Fruit fly (Drosophila melanogaster) whole organism, embryonic: ENCODE data around the gene CG43210.

ENCODE experiments used
- Abd-B ChIP-seq: fragments of 200-800 bp; sonication (Bioruptor generic); optimal IDR thresholded peaks from 2 replicates; lab custom pipeline; 2018; ENCODE audit warnings: missing biosample characterization, mild to moderate bottlenecking, missing genetic modification characterization, moderate library complexity
- Atf-2 ChIP-seq: fragments of 200-800 bp; sonication (Bioruptor generic); optimal IDR thresholded peaks from 2 replicates; lab custom pipeline; 2016; ENCODE audit warnings: missing biosample characterization, missing genetic modification characterization
- Bgb ChIP-seq: fragments of 200-800 bp; sonication (Bioruptor generic); IDR thresholded peaks from 2 replicates; pipeline ENCODE4 v1.3.6; 2022; ENCODE audit warnings: missing biosample characterization, missing genetic modification characterization; ENCODE audit not compliant: partially characterized antibody
- CG10209 ChIP-seq: fragments of 200-800 bp; sonication (Bioruptor generic); optimal IDR thresholded peaks from 3 replicates; lab custom pipeline; 2017; ENCODE audit warnings: missing biosample characterization, mild to moderate bottlenecking, missing genetic modification characterization, missing genetic modification reagents
- CG11093 ChIP-seq: fragments of 200-800 bp; sonication (Bioruptor generic); IDR thresholded peaks from 3 replicates; pipeline ENCODE4 v1.3.6; 2022; ENCODE audit warnings: missing biosample characterization, missing genetic modification characterization
- CG12769 ChIP-seq: fragments of 200-800 bp; sonication (Bioruptor generic); optimal IDR thresholded peaks from 2 replicates; lab custom pipeline; 2019; ENCODE audit warnings: missing biosample characterization, mild to moderate bottlenecking, missing genetic modification characterization, moderate library complexity
- CG13894 ChIP-seq: fragments of 200-800 bp; sonication (Bioruptor generic); optimal IDR thresholded peaks from 3 replicates; lab custom pipeline; 2018; ENCODE audit warnings: missing biosample characterization, mild to moderate bottlenecking, missing genetic modification characterization, moderate library complexity
- CG15696 ChIP-seq: fragments of 200-800 bp; sonication (Bioruptor generic); optimal IDR thresholded peaks from 2 replicates; lab custom pipeline; 2019; ENCODE audit warnings: missing biosample characterization, mild to moderate bottlenecking, missing genetic modification characterization, moderate library complexity
- CG17328 ChIP-seq: fragments of 200-800 bp; sonication (Bioruptor generic); IDR thresholded peaks from 2 replicates; pipeline ENCODE4 v1.3.6; 2022; ENCODE audit warnings: missing biosample characterization, missing genetic modification characterization
- CG17568 ChIP-seq: fragments of 200-800 bp; sonication (Bioruptor generic); optimal IDR thresholded peaks from 2 replicates; lab custom pipeline; 2018; ENCODE audit warnings: missing biosample characterization, mild to moderate bottlenecking, missing genetic modification characterization, moderate library complexity
- CG18011 ChIP-seq: fragments of 200-800 bp; sonication (Bioruptor generic); optimal IDR thresholded peaks from 2 replicates; lab custom pipeline; 2017; ENCODE audit warnings: missing biosample characterization, missing genetic modification characterization, mild to moderate bottlenecking, moderate library complexity, missing genotype
- CG2202 ChIP-seq: fragments of 200-800 bp; sonication (Bioruptor generic); optimal IDR thresholded peaks from 2 replicates; lab custom pipeline; 2018; ENCODE audit warnings: missing biosample characterization, mild to moderate bottlenecking, missing genetic modification characterization
- CG2712 ChIP-seq: fragments of 200-800 bp; optimal IDR thresholded peaks from 3 replicates; lab custom pipeline; 2019; ENCODE audit warnings: missing biosample characterization, mild to moderate bottlenecking, missing genetic modification characterization, moderate library complexity
- CG31224 ChIP-seq: fragments of 200-800 bp; sonication (Bioruptor generic); IDR thresholded peaks from 2 replicates; pipeline ENCODE4 v1.3.6; 2022; ENCODE audit warnings: missing biosample characterization, missing genetic modification characterization
- CG4328 ChIP-seq: fragments of 200-800 bp; sonication (Bioruptor generic); optimal IDR thresholded peaks from 3 replicates; lab custom pipeline; 2017; ENCODE audit warnings: missing biosample characterization, missing genetic modification reagents, missing genetic modification characterization
- CG6175 ChIP-seq: fragments of 200-800 bp; sonication (Bioruptor generic); IDR thresholded peaks from 3 replicates; pipeline ENCODE4 v1.3.6; 2022; ENCODE audit warnings: missing biosample characterization, missing genetic modification characterization
- CG6813 ChIP-seq: fragments of 200-800 bp; sonication (Bioruptor generic); optimal IDR thresholded peaks from 2 replicates; lab custom pipeline; 2017; ENCODE audit warnings: missing biosample characterization, missing genetic modification characterization, mild to moderate bottlenecking, moderate library complexity, missing genetic modification reagents
- CG7839 ChIP-seq: fragments of 200-800 bp; sonication (Bioruptor generic); optimal IDR thresholded peaks from 3 replicates; lab custom pipeline; 2018; ENCODE audit warnings: missing biosample characterization, mild to moderate bottlenecking, missing genetic modification characterization, moderate library complexity
- CG8089 ChIP-seq: fragments of 200-800 bp; sonication (Bioruptor generic); optimal IDR thresholded peaks from 3 replicates; lab custom pipeline; 2016; ENCODE audit warnings: missing biosample characterization, missing genetic modification characterization
- CG8290 ChIP-seq, 3 experiments: fragments of 200-800 bp; sonication (Bioruptor generic); optimal IDR thresholded peaks; 2 replicates each; lab custom pipeline; 2016 to 2019; ENCODE audit warnings: missing biosample characterization in 3 of 3, missing genetic modification characterization in 3 of 3, mild to moderate bottlenecking in 2 of 3, moderate library complexity in 1 of 3
- CG8765 ChIP-seq: fragments of 200-800 bp; sonication (Bioruptor generic); IDR thresholded peaks from 2 replicates; pipeline ENCODE4 v1.3.6; 2022; ENCODE audit warnings: missing biosample characterization, missing genetic modification characterization
- CG9437 ChIP-seq: fragments of 200-800 bp; sonication (Bioruptor generic); optimal IDR thresholded peaks from 2 replicates; lab custom pipeline; 2018; ENCODE audit warnings: missing biosample characterization, mild to moderate bottlenecking, missing genetic modification characterization
- CHES-1-like ChIP-seq: fragments of 200-800 bp; sonication (Bioruptor generic); optimal IDR thresholded peaks from 2 replicates; lab custom pipeline; 2016; ENCODE audit warnings: missing biosample characterization, missing genetic modification characterization
- CTCF ChIP-seq: fragments of 200-800 bp; sonication (Bioruptor generic); optimal IDR thresholded peaks from 2 replicates; lab custom pipeline; 2017; ENCODE audit warnings: missing biosample characterization, mild to moderate bottlenecking, missing genetic modification characterization, moderate library complexity
- Doc3 ChIP-seq: fragments of 200-800 bp; sonication (Bioruptor generic); IDR thresholded peaks from 3 replicates; pipeline ENCODE4 v1.3.6; 2022; ENCODE audit warnings: missing biosample characterization, missing genetic modification characterization; ENCODE audit not compliant: partially characterized antibody
- Fer2 ChIP-seq: fragments of 200-800 bp; sonication (Bioruptor generic); optimal IDR thresholded peaks from 2 replicates; lab custom pipeline; 2018; ENCODE audit warnings: missing biosample characterization, mild to moderate bottlenecking, missing genetic modification characterization, moderate library complexity
- HLH3B ChIP-seq: fragments of 200-800 bp; sonication (Bioruptor generic); IDR thresholded peaks from 2 replicates; pipeline ENCODE4 v1.3.6; 2022; ENCODE audit warnings: missing biosample characterization, missing genetic modification characterization
- HLHmδ ChIP-seq: fragments of 200-800 bp; sonication (Bioruptor generic); optimal IDR thresholded peaks from 2 replicates; lab custom pipeline; 2018; ENCODE audit warnings: missing biosample characterization, mild to moderate bottlenecking, missing genetic modification characterization, moderate library complexity
- NC2α ChIP-seq: fragments of 200-800 bp; sonication (Bioruptor generic); optimal IDR thresholded peaks from 2 replicates; lab custom pipeline; 2016; ENCODE audit warnings: missing biosample characterization, missing genetic modification characterization
- Nf-YC ChIP-seq: fragments of 200-800 bp; optimal IDR thresholded peaks from 3 replicates; lab custom pipeline; 2019; ENCODE audit warnings: missing biosample characterization, mild to moderate bottlenecking, missing genetic modification characterization, moderate library complexity
- Sox102F ChIP-seq: fragments of 200-800 bp; sonication (Bioruptor generic); optimal IDR thresholded peaks from 2 replicates; lab custom pipeline; 2018; ENCODE audit warnings: missing biosample characterization, mild to moderate bottlenecking, missing genetic modification characterization, moderate library complexity
- amos ChIP-seq: fragments of 200-800 bp; sonication (Bioruptor generic); IDR thresholded peaks from 2 replicates; pipeline ENCODE4 v1.3.6; 2022; ENCODE audit warnings: missing biosample characterization, missing genetic modification characterization; ENCODE audit not compliant: partially characterized antibody
- bowl ChIP-seq: fragments of 200-800 bp; sonication (Bioruptor generic); IDR thresholded peaks from 2 replicates; pipeline ENCODE4 v1.3.6; 2022; ENCODE audit warnings: missing biosample characterization, missing genetic modification characterization
- chif ChIP-seq, 2 experiments: fragments of 200-800 bp; sonication (Bioruptor generic); optimal IDR thresholded peaks; 3 replicates each; lab custom pipeline; 2016; ENCODE audit warnings: missing biosample characterization in 2 of 2, missing genetic modification characterization in 2 of 2
- croc ChIP-seq: fragments of 200-800 bp; sonication (Bioruptor generic); conservative IDR thresholded peaks from 3 replicates; pipeline ENCODE4 v1.3.6; 2022; ENCODE audit warnings: missing biosample characterization, missing genetic modification characterization
- emc ChIP-seq: fragments of 200-800 bp; sonication (Bioruptor generic); optimal IDR thresholded peaks from 2 replicates; lab custom pipeline; 2016; ENCODE audit warnings: missing biosample characterization, missing genetic modification characterization
- gt ChIP-seq: fragments of 200-800 bp; sonication (Bioruptor generic); IDR thresholded peaks from 2 replicates; pipeline ENCODE4 v1.3.6; 2022; ENCODE audit warnings: missing biosample characterization, missing genetic modification characterization
- jumu ChIP-seq: fragments of 200-800 bp; sonication (Bioruptor generic); optimal IDR thresholded peaks from 3 replicates; lab custom pipeline; 2016; ENCODE audit warnings: missing biosample characterization, missing genetic modification characterization
- mirr ChIP-seq: fragments of 200-800 bp; sonication (Bioruptor generic); optimal IDR thresholded peaks from 3 replicates; lab custom pipeline; 2018; ENCODE audit warnings: missing biosample characterization, mild to moderate bottlenecking, missing genetic modification characterization
- nerfin-2 ChIP-seq: fragments of 200-800 bp; sonication (Bioruptor generic); IDR thresholded peaks from 2 replicates; pipeline ENCODE4 v1.3.6; 2022; ENCODE audit warnings: missing biosample characterization, missing genetic modification characterization; ENCODE audit not compliant: partially characterized antibody
- rib ChIP-seq: fragments of 200-800 bp; sonication (Bioruptor generic); IDR thresholded peaks from 2 replicates; pipeline ENCODE4 v1.3.6; 2022; ENCODE audit warnings: missing biosample characterization, missing genetic modification characterization
- sens-2 ChIP-seq: fragments of 200-800 bp; sonication (Bioruptor generic); IDR thresholded peaks from 2 replicates; pipeline ENCODE4 v1.3.6; 2022; ENCODE audit warnings: missing biosample characterization, missing genetic modification characterization
- shn ChIP-seq: fragments of 200-800 bp; sonication (Bioruptor generic); optimal IDR thresholded peaks from 3 replicates; lab custom pipeline; 2016; ENCODE audit warnings: missing biosample characterization, missing genetic modification characterization
- sob ChIP-seq: fragments of 200-800 bp; sonication (Bioruptor generic); IDR thresholded peaks from 2 replicates; pipeline ENCODE4 v1.3.6; 2022; ENCODE audit warnings: missing biosample characterization, missing genetic modification characterization
- sug ChIP-seq: fragments of 200-800 bp; optimal IDR thresholded peaks from 2 replicates; lab custom pipeline; 2019; ENCODE audit warnings: missing biosample characterization, mild to moderate bottlenecking, missing genetic modification characterization, moderate library complexity
- tin ChIP-seq: fragments of 200-800 bp; sonication (Bioruptor generic); optimal IDR thresholded peaks from 3 replicates; lab custom pipeline; 2016; ENCODE audit warnings: missing biosample characterization, missing genetic modification characterization
- toy ChIP-seq: fragments of 200-800 bp; sonication (Bioruptor generic); IDR thresholded peaks from 2 replicates; pipeline ENCODE4 v1.3.6; 2022; ENCODE audit warnings: missing biosample characterization, missing genetic modification characterization
- trem ChIP-seq: fragments of 200-800 bp; optimal IDR thresholded peaks from 3 replicates; lab custom pipeline; 2019; ENCODE audit warnings: missing biosample characterization, mild to moderate bottlenecking, missing genetic modification characterization, moderate library complexity
- zen ChIP-seq: fragments of 200-800 bp; sonication (Bioruptor generic); optimal IDR thresholded peaks from 3 replicates; lab custom pipeline; 2018; ENCODE audit warnings: missing biosample characterization, mild to moderate bottlenecking, missing genetic modification characterization, moderate library complexity

Gene CG43210

dm6 chr3R:18583881-18584545, 19.0 kb upstream of the CG43210 start (continued):
- TF ChIP-seq Bgb, result peak; percentile 39; the same call in 1 of the 2 replicates
- peak; percentile 97 for TF ChIP-seq CG8089
- TF ChIP-seq CG4328, result peak; percentile 96
- TF ChIP-seq tin (GFP tag; lab: Kevin White, UChicago), result peak; percentile 95
- no peak; the same call in 1 of the 2 replicates for TF ChIP-seq amos (GFP tag; lab: Robert Waterston, UW)
- peak; percentile 85 for TF ChIP-seq gt (GFP tag; lab: Robert Waterston, UW)
- peak; percentile 97 for TF ChIP-seq CG7839 (tag; lab: Kevin White, UChicago)
- peak; percentile 95 for TF ChIP-seq croc (GFP tag; lab: Robert Waterston, UW)
- peak; percentile 97 for TF ChIP-seq CHES-1-like (GFP tag; lab: Kevin White, UChicago)
- peak; percentile 93 for TF ChIP-seq rib (GFP tag; lab: Robert Waterston, UW)
- TF ChIP-seq HLHmδ, result peak; percentile 88
- TF ChIP-seq CG8290 (GFP tag; optimal IDR thresholded peaks at IDR 0.05; lab: Kevin White, UChicago), result peak; percentile 93
- TF ChIP-seq CG8290 (tag; optimal IDR thresholded peaks at IDR 0.05; lab: Kevin White, UChicago), result peak; percentile 91 to 92
- TF ChIP-seq CG9437 (GFP tag; lab: Kevin White, UChicago), result peak; percentile 93
- TF ChIP-seq chif (GFP tag; optimal IDR thresholded peaks at IDR 0.05; lab: Kevin White, UChicago), result peak; percentile 96 to 98
- TF ChIP-seq HLH3B, result peak; percentile 94
- TF ChIP-seq sens-2, result peak; percentile 83; the same call in 1 of the 2 replicates
- peak; percentile 96 for TF ChIP-seq sug (tag; lab: Kevin White, UChicago)
- peak; percentile 97 for TF ChIP-seq Atf-2 (GFP tag; lab: Kevin White, UChicago)
- peak; percentile 90 for TF ChIP-seq zen (tag; lab: Kevin White, UChicago)
- TF ChIP-seq CG6813 (GFP tag; lab: Kevin White, UChicago), result peak; percentile 93
- TF ChIP-seq CG8765 (GFP tag; lab: Robert Waterston, UW), result peak; percentile 76
- TF ChIP-seq CG2202 (tag; lab: Kevin White, UChicago), result peak; percentile 96
- TF ChIP-seq mirr, result peak; percentile 92
- peak; percentile 80 for TF ChIP-seq Fer2 (tag; lab: Kevin White, UChicago)
- peak; percentile 77 for TF ChIP-seq toy (GFP tag; lab: Robert Waterston, UW)
- TF ChIP-seq CG31224 (GFP tag; lab: Robert Waterston, UW), result peak; percentile 89
- TF ChIP-seq Nf-YC, result peak; percentile 91
- TF ChIP-seq CG17568 (GFP tag; lab: Kevin White, UChicago), result peak; percentile 95
- TF ChIP-seq jumu (GFP tag; lab: Kevin White, UChicago), result peak; percentile 96
- TF ChIP-seq CG12769 (tag; lab: Kevin White, UChicago), result peak; percentile 97
- peak; percentile 99 for TF ChIP-seq CG10209 (GFP tag; lab: Kevin White, UChicago)
- TF ChIP-seq CG2712, result peak; percentile 98
- TF ChIP-seq trem (tag; lab: Kevin White, UChicago), result peak; percentile 95
- TF ChIP-seq nerfin-2 (GFP tag; lab: Robert Waterston, UW), result no peak
- peak; percentile 63 for TF ChIP-seq CTCF (GFP tag; lab: Kevin White, UChicago)
- TF ChIP-seq CG6175, result peak; percentile 94
- TF ChIP-seq NC2α (GFP tag; lab: Kevin White, UChicago), result peak; percentile 96
- peak; percentile 93 for TF ChIP-seq emc (GFP tag; lab: Kevin White, UChicago)
- peak; percentile 85 for TF ChIP-seq CG18011 (GFP tag; lab: Kevin White, UChicago)
- peak; percentile 97 for TF ChIP-seq Abd-B (GFP tag; lab: Kevin White, UChicago)
- peak; percentile 91 for TF ChIP-seq CG15696 (tag; lab: Kevin White, UChicago)
- peak; percentile 93 for TF ChIP-seq CG13894 (tag; lab: Kevin White, UChicago)
- peak; percentile 96 for TF ChIP-seq sob
- TF ChIP-seq shn, result peak; percentile 93
- peak; percentile 98 for TF ChIP-seq Sox102F (GFP tag; lab: Kevin White, UChicago)
- TF ChIP-seq CG11093 (GFP tag; lab: Robert Waterston, UW), result peak; percentile 95
- TF ChIP-seq bowl, result peak; percentile 86
- TF ChIP-seq Doc3 (GFP tag; lab: Robert Waterston, UW), result no peak
- TF ChIP-seq CG17328 (GFP tag; lab: Robert Waterston, UW), result peak; percentile 93
